Fruit fly (Drosophila melanogaster) whole organism: ENCODE measurements around the gene CG14285.
A peak's percentile ranks its signal among the peaks of the same experiment; 100 is the strongest.

Experiments used
- CG8478 ChIP-seq: fragments of >200 bp; optimal IDR thresholded peaks from 2 replicates; lab custom pipeline; 2018; ENCODE audit warnings: inconsistent platforms
- Dll ChIP-seq: fragments of >200 bp; optimal IDR thresholded peaks from 2 replicates; lab custom pipeline; 2017
- EcR ChIP-seq, 2 experiments: fragments of >200 bp; optimal IDR thresholded peaks; 2 replicates each; lab custom pipeline; 2017; ENCODE audit warnings: missing biosample characterization in 2 of 2, missing genetic modification characterization in 2 of 2, missing genetic modification reagents in 2 of 2
- pan ChIP-seq: fragments of >200 bp; optimal IDR thresholded peaks from 2 replicates; lab custom pipeline; 2017
- psq ChIP-seq: fragments of >200 bp; optimal IDR thresholded peaks from 2 replicates; lab custom pipeline; 2017
- usp ChIP-seq: fragments of >200 bp; optimal IDR thresholded peaks from 2 replicates; lab custom pipeline; 2017; ENCODE audit warnings: missing biosample characterization, missing genetic modification characterization, mixed read lengths

Gene CG14285

dm6 chr3R:19070222-19070949, 45.5 kb downstream of the CG14285 start:
- TF ChIP-seq CG8478 (lab: Kevin White, UChicago), result no peak
- TF ChIP-seq pan (lab: Kevin White, UChicago), result no peak
- no peak for TF ChIP-seq psq (lab: Kevin White, UChicago)
- no peak for TF ChIP-seq usp (GFP tag; lab: Kevin White, UChicago)
- no peak for TF ChIP-seq EcR (GFP tag; optimal IDR thresholded peaks at IDR 0.05; lab: Kevin White, UChicago)
- no peak for TF ChIP-seq Dll (lab: Kevin White, UChicago)

dm6 chr3R:19071951-19072350, 47.1 kb downstream of the CG14285 start:
- TF ChIP-seq pan (lab: Kevin White, UChicago) (no peak), EcR (GFP tag; optimal IDR thresholded peaks at IDR 0.05; lab: Kevin White, UChicago) (peak in 1 of 2 experiments; percentile 17)

- TF ChIP-seq CG8478 (lab: Kevin White, UChicago), result no peak
These were observed 48.1 kb downstream of the CG14285 start for dm6 chr3R:19073002-19073401.

- TF ChIP-seq Dll (lab: Kevin White, UChicago), result no peak
- TF ChIP-seq CG8478 (lab: Kevin White, UChicago), result no peak
- no peak for TF ChIP-seq pan (lab: Kevin White, UChicago)
- TF ChIP-seq EcR (GFP tag; optimal IDR thresholded peaks at IDR 0.05; lab: Kevin White, UChicago), result no peak
- TF ChIP-seq psq (lab: Kevin White, UChicago), result no peak
- TF ChIP-seq usp (GFP tag; lab: Kevin White, UChicago), result no peak
These were observed 49.3 kb downstream of the CG14285 start for dm6 chr3R:19074207-19074606.

- TF ChIP-seq Dll (lab: Kevin White, UChicago) (no peak), EcR (GFP tag; optimal IDR thresholded peaks at IDR 0.05; lab: Kevin White, UChicago) (no peak), CG8478 (lab: Kevin White, UChicago) (no peak), usp (GFP tag; lab: Kevin White, UChicago) (no peak), psq (lab: Kevin White, UChicago) (no peak), pan (lab: Kevin White, UChicago) (no peak)
These were observed 50.2 kb downstream of the CG14285 start for dm6 chr3R:19075135-19075534.
